Fruit fly (Drosophila melanogaster) whole organism: Measurements from ENCODE around the gene CG10336.

Experiments
- CG8478 ChIP-seq: fragments of >200 bp; optimal IDR thresholded peaks from 2 replicates; lab custom pipeline; 2018; ENCODE audit warnings: inconsistent platforms
- Dll ChIP-seq: fragments of >200 bp; optimal IDR thresholded peaks from 2 replicates; lab custom pipeline; 2017
- EcR ChIP-seq, 2 experiments: fragments of >200 bp; optimal IDR thresholded peaks; 2 replicates each; lab custom pipeline; 2017; ENCODE audit warnings: missing biosample characterization in 2 of 2, missing genetic modification characterization in 2 of 2, missing genetic modification reagents in 2 of 2
- pan ChIP-seq: fragments of >200 bp; optimal IDR thresholded peaks from 2 replicates; lab custom pipeline; 2017
- psq ChIP-seq: fragments of >200 bp; optimal IDR thresholded peaks from 2 replicates; lab custom pipeline; 2017
- usp ChIP-seq: fragments of >200 bp; optimal IDR thresholded peaks from 2 replicates; lab custom pipeline; 2017; ENCODE audit warnings: missing biosample characterization, missing genetic modification characterization, mixed read lengths

CG10336 gene

dm6 chr2L:18689376-18689775, at the start of gene CG10336:
TSS of gene CG10336 (plus strand) at chr2L:18689528.
- TF ChIP-seq EcR (GFP tag; optimal IDR thresholded peaks at IDR 0.05; lab: Kevin White, UChicago) (no peak), Dll (lab: Kevin White, UChicago) (no peak), pan (lab: Kevin White, UChicago) (no peak), psq (no peak), usp (GFP tag; lab: Kevin White, UChicago) (no peak), CG8478 (lab: Kevin White, UChicago) (no peak)

dm6 chr2L:18641087-18641486, 48.2 kb upstream of the CG10336 start:
- TF ChIP-seq EcR (GFP tag; optimal IDR thresholded peaks at IDR 0.05; lab: Kevin White, UChicago): no peak
- no peak for TF ChIP-seq pan (lab: Kevin White, UChicago)
- no peak for TF ChIP-seq usp (GFP tag; lab: Kevin White, UChicago)
- no peak for TF ChIP-seq Dll (lab: Kevin White, UChicago)
- no peak for TF ChIP-seq CG8478 (lab: Kevin White, UChicago)
- TF ChIP-seq psq: no peak

DNA sequence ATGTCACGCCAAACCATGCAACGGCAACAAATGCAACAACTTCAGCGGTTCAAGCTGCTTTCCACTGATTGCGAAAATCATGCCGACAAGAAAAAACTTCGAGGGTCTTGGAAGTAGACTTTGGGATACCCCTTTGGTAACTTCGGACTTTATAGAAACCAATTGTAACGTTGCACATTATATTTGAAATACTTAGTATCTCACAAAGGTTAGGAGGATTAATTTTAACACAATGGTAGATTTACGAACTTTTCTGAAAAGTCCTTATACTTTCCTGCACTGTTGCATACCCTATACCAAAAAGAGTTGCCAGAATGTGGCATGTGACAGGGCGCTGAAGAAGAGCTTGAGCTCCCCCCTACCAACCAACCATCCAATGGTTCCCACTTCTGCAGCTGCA, 43.9 kb upstream of the CG10336 start:
- no peak for TF ChIP-seq CG8478 (lab: Kevin White, UChicago)
- no peak for TF ChIP-seq EcR (GFP tag; optimal IDR thresholded peaks at IDR 0.05; lab: Kevin White, UChicago)
- TF ChIP-seq psq: no peak
- TF ChIP-seq pan (lab: Kevin White, UChicago): peak; percentile 63
- TF ChIP-seq Dll (lab: Kevin White, UChicago): no peak
- TF ChIP-seq usp (GFP tag; lab: Kevin White, UChicago): no peak

- TF ChIP-seq psq: no peak
- no peak for TF ChIP-seq pan (lab: Kevin White, UChicago)
- TF ChIP-seq usp (GFP tag; lab: Kevin White, UChicago): no peak
- no peak for TF ChIP-seq Dll (lab: Kevin White, UChicago)
- TF ChIP-seq EcR (GFP tag; optimal IDR thresholded peaks at IDR 0.05; lab: Kevin White, UChicago): no peak
- no peak for TF ChIP-seq CG8478 (lab: Kevin White, UChicago)
Observed at dm6 chr2L:18647857-18648652, 41.3 kb upstream of the CG10336 start.

- TF ChIP-seq Dll (lab: Kevin White, UChicago) (no peak), EcR (GFP tag; optimal IDR thresholded peaks at IDR 0.05; lab: Kevin White, UChicago) (no peak), usp (GFP tag; lab: Kevin White, UChicago) (no peak), psq (no peak), pan (lab: Kevin White, UChicago) (no peak), CG8478 (lab: Kevin White, UChicago) (no peak)
Observed at dm6 chr2L:18652663-18653327, 36.5 kb upstream of the CG10336 start, which contains the start of gene Cyp310a1. TSS of gene Cyp310a1 (minus strand) at chr2L:18653010.

- no peak for TF ChIP-seq CG8478 (lab: Kevin White, UChicago)
- no peak for TF ChIP-seq usp (GFP tag; lab: Kevin White, UChicago)
- TF ChIP-seq Dll (lab: Kevin White, UChicago): no peak
- TF ChIP-seq EcR (GFP tag; optimal IDR thresholded peaks at IDR 0.05; lab: Kevin White, UChicago): no peak
- TF ChIP-seq pan (lab: Kevin White, UChicago): peak; percentile 80
Observed at dm6 chr2L:18653328-18653675, 36.0 kb upstream of the CG10336 start.

DNA sequence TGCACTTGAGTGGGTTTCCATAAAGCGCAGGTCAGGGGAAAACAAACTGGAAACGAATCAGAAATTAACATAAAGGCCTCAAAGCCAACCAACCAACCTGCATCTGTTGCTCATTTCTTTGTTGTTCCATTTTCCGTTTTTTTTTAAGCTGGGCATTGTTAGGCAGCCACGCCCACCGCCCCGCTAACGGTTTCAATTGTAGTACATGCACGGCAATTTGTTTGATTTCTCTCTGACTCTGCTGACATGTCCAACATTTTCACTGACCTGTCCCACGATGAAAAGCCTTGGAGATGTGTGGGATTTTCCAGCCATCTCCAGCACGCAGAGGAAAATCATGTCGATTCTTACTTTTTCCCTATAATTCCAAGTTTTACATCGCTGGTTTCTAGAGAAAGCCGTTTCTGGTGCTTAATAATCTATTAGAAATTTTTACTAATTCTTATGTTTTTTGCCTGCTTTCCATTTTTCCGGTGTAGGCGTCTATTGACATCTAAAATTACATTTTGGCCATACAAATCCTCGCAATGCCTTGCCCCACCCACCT, 32.6 kb upstream of the CG10336 start:
- no peak for TF ChIP-seq pan (lab: Kevin White, UChicago)
- TF ChIP-seq psq: no peak
- no peak for TF ChIP-seq usp (GFP tag; lab: Kevin White, UChicago)
- TF ChIP-seq CG8478 (lab: Kevin White, UChicago): no peak
- TF ChIP-seq Dll (lab: Kevin White, UChicago): no peak
- no peak for TF ChIP-seq EcR (GFP tag; optimal IDR thresholded peaks at IDR 0.05; lab: Kevin White, UChicago)

DNA sequence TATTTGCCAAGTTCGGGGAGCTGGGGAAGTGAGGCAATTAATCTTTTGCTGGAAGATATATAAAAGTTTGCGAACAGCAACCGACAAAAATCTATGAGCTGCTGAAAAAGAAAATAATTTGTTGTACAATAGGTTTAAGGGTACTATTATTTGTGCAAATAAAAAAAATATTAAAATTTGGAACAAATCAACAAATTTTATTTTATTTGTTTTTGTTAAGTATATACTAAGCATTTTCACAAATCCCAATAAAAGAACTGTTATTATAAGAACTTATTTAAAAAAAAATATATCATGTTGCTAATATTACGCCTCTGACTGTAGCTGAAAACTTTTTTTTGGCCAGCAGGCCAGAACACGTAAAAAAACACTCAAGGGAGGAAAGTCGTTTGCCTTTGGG, 31.2 kb upstream of the CG10336 start:
- TF ChIP-seq psq: no peak
- no peak for TF ChIP-seq EcR (GFP tag; optimal IDR thresholded peaks at IDR 0.05; lab: Kevin White, UChicago)
- TF ChIP-seq usp (GFP tag; lab: Kevin White, UChicago): no peak
- no peak for TF ChIP-seq pan (lab: Kevin White, UChicago)
- TF ChIP-seq CG8478 (lab: Kevin White, UChicago): no peak
- TF ChIP-seq Dll (lab: Kevin White, UChicago): no peak

dm6 chr2L:18663395-18663794, 25.9 kb upstream of the CG10336 start:
- TF ChIP-seq pan (lab: Kevin White, UChicago): no peak
- no peak for TF ChIP-seq CG8478 (lab: Kevin White, UChicago)
- TF ChIP-seq EcR (GFP tag; optimal IDR thresholded peaks at IDR 0.05; lab: Kevin White, UChicago): no peak
- TF ChIP-seq Dll (lab: Kevin White, UChicago): no peak
- no peak for TF ChIP-seq psq
- no peak for TF ChIP-seq usp (GFP tag; lab: Kevin White, UChicago)

- TF ChIP-seq EcR (GFP tag; optimal IDR thresholded peaks at IDR 0.05; lab: Kevin White, UChicago) (peak in 1 of 2 experiments; percentile 82), Dll (lab: Kevin White, UChicago) (no peak)
Observed at dm6 chr2L:18664707-18665550, 24.4 kb upstream of the CG10336 start.
